Worm (Caenorhabditis elegans) whole organism, mixed stage, embryonic: ENCODE data around the gene F36D3.5.

Experiments used
- bed-3 ChIP-seq: fragments of 200-800 bp; sonication (Bioruptor generic); optimal IDR thresholded peaks from 3 replicates; lab custom pipeline; 2018; ENCODE audit warnings: mild to moderate bottlenecking, missing genetic modification characterization, moderate library complexity, missing compliant biosample characterization
- blmp-1 ChIP-seq: fragments of 150-350 bp; optimal IDR thresholded peaks from 2 replicates; lab custom pipeline; 2014; ENCODE audit warnings: missing biosample characterization, missing genetic modification characterization
- ces-1 ChIP-seq: fragments of 150-350 bp; optimal IDR thresholded peaks from 2 replicates; lab custom pipeline; 2014; ENCODE audit warnings: missing biosample characterization, missing genetic modification reagents, missing genetic modification characterization
- elt-1 ChIP-seq: sonication (generic microtip); optimal IDR thresholded peaks from 2 replicates; lab custom pipeline; 2017; ENCODE audit warnings: missing genetic modification characterization, mild to moderate bottlenecking, missing compliant biosample characterization, antibody characterized with exemption, moderate library complexity, borderline replicate concordance; ENCODE audit not compliant: insufficient read depth
- lsy-2 ChIP-seq: fragments of 150-350 bp; optimal IDR thresholded peaks from 2 replicates; lab custom pipeline; 2014; ENCODE audit warnings: missing biosample characterization, missing genetic modification characterization
- mab-5 ChIP-seq: fragments of 150-350 bp; optimal IDR thresholded peaks from 2 replicates; lab custom pipeline; 2014; ENCODE audit warnings: missing biosample characterization, missing genetic modification characterization
- mep-1 ChIP-seq: fragments of 150-350 bp; optimal IDR thresholded peaks from 2 replicates; lab custom pipeline; 2017; ENCODE audit warnings: missing biosample characterization, missing genetic modification reagents, missing genetic modification characterization, inconsistent platforms
- nhr-12 ChIP-seq: fragments of 150-350 bp; optimal IDR thresholded peaks from 2 replicates; lab custom pipeline; 2014; ENCODE audit warnings: missing biosample characterization, missing genetic modification characterization
- nhr-237 ChIP-seq: fragments of 150-350 bp; optimal IDR thresholded peaks from 2 replicates; lab custom pipeline; 2014; ENCODE audit warnings: missing biosample characterization, missing genetic modification characterization
- nhr-76 ChIP-seq: sonication (generic microtip); optimal IDR thresholded peaks from 2 replicates; lab custom pipeline; 2017; ENCODE audit warnings: missing biosample characterization, missing genetic modification characterization
- snpc-4 ChIP-seq: fragments of 150-350 bp; optimal IDR thresholded peaks from 2 replicates; lab custom pipeline; 2014; ENCODE audit warnings: missing biosample characterization, missing genetic modification characterization
- tbx-8 ChIP-seq: fragments of 200-800 bp; sonication (Bioruptor generic); optimal IDR thresholded peaks from 2 replicates; lab custom pipeline; 2018; ENCODE audit warnings: mild to moderate bottlenecking, missing genetic modification characterization, moderate library complexity, missing compliant biosample characterization
- unc-120 ChIP-seq: sonication (generic microtip); optimal IDR thresholded peaks from 2 replicates; lab custom pipeline; 2017; ENCODE audit warnings: missing genetic modification characterization, missing compliant biosample characterization; ENCODE audit not compliant: poor library complexity, severe bottlenecking
- unc-62 ChIP-seq: fragments of 150-350 bp; optimal IDR thresholded peaks from 2 replicates; lab custom pipeline; 2014; ENCODE audit warnings: missing biosample characterization, missing genetic modification reagents, missing genetic modification characterization

- TF ChIP-seq nhr-76 (tag; lab: Kevin White, UChicago) (no peak), nhr-12 (tag; lab: Kevin White, UChicago) (no peak), nhr-237 (tag; lab: Kevin White, UChicago) (no peak), bed-3 (GFP tag; lab: Kevin White, UChicago) (no peak), snpc-4 (tag; lab: Kevin White, UChicago) (no peak), mep-1 (tag; lab: Kevin White, UChicago) (no peak), mab-5 (no peak), elt-1 (no peak), unc-62 (no peak), blmp-1 (tag; lab: Kevin White, UChicago) (no peak), lsy-2 (tag; lab: Kevin White, UChicago) (no peak), tbx-8 (GFP tag; lab: Kevin White, UChicago) (no peak), ces-1 (GFP tag; lab: Kevin White, UChicago) (no peak), unc-120 (tag; lab: Kevin White, UChicago) (no peak)
These were observed 8.4 kb downstream of the F36D3.5 start for ce11 chrV:16506650-16507049.
